Worm (Caenorhabditis elegans): Measurements from ENCODE around the gene mom-1.

Gene mom-1

DNA sequence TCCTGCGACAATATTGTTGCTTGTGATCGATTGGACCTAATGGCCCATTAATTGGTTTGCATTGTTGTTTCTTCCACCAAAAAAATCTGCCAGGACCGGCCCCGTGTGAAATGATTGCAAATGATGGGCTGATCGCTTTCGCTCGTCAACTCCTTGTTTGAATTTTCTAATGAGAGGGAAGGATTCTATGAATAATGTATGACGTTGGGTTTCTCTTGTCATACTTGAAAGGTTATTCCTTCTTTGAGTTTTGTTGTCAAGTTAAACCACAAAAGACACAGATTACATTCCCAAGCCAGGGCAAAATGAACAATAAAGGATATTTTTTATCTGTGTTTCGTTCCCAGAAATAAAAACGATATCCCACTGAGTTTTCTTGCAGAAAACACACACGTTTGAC lies 16.2 kb upstream of the mom-1 start:
- TF ChIP-seq nhr-237 (tag; optimal IDR thresholded peaks at IDR 0.05) (no peak), mml-1 (tag; optimal IDR thresholded peaks at IDR 0.05) (no peak), nhr-77 (tag; optimal IDR thresholded peaks at IDR 0.05) (no peak), ama-1 (optimal IDR thresholded peaks at IDR 0.05) (no peak), tbx-2 (tag; optimal IDR thresholded peaks at IDR 0.05) (no peak), egl-5 (tag; optimal IDR thresholded peaks at IDR 0.05) (no peak)

DNA sequence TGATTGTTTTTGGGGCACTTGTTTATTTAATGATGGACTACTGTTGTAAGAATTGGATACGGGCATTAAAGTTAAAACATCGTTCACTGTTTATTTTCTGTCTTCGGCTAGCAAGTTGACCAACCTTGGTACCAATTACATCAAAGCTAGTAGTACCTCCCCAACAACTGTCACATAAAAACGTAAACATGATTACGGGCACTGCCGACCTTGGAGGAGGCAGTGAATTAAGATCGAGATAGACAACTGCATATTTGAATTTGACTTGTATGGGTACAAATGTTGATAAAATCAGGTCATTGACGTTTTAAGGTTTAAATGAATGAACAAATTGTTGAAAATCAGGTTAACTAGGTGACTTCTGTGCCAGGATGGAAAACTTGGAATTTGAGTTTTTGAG lies 15.7 kb upstream of the mom-1 start:
- TF ChIP-seq ceh-82 (tag; optimal IDR thresholded peaks at IDR 0.05) (no peak), skn-1 (tag; optimal IDR thresholded peaks at IDR 0.05) (no peak), ama-1 (optimal IDR thresholded peaks at IDR 0.05) (no peak), daf-12 (tag; optimal IDR thresholded peaks at IDR 0.05) (no peak), unc-62 (GFP tag; optimal IDR thresholded peaks at IDR 0.05) (no peak), nfya-1 (tag; optimal IDR thresholded peaks at IDR 0.05; ENCODE audit: insufficient read depth) (no peak), eor-1 (tag; optimal IDR thresholded peaks at IDR 0.05) (no peak), nhr-25 (tag; optimal IDR thresholded peaks at IDR 0.05) (peak; percentile 93), fos-1 (tag; optimal IDR thresholded peaks at IDR 0.05) (no peak), fkh-10 (GFP tag; optimal IDR thresholded peaks at IDR 0.05) (no peak), hmg-11 (tag; optimal IDR thresholded peaks at IDR 0.05) (no peak), nhr-23 (tag; optimal IDR thresholded peaks at IDR 0.05) (peak; percentile 18), nhr-237 (tag; optimal IDR thresholded peaks at IDR 0.05) (no peak), ZK546.5 (tag; optimal IDR thresholded peaks at IDR 0.05) (no peak), elt-1 (tag; optimal IDR thresholded peaks at IDR 0.05) (peak; percentile 53), nhr-76 (tag; optimal IDR thresholded peaks at IDR 0.05) (no peak), ceh-28 (tag; optimal IDR thresholded peaks at IDR 0.05) (no peak), nhr-43 (tag; optimal IDR thresholded peaks at IDR 0.05; ENCODE audit: poor library complexity, severe bottlenecking) (no peak), mml-1 (tag; optimal IDR thresholded peaks at IDR 0.05) (no peak), zag-1 (tag; optimal IDR thresholded peaks at IDR 0.05) (no peak), jun-1 (tag; optimal IDR thresholded peaks at IDR 0.05) (no peak)

DNA sequence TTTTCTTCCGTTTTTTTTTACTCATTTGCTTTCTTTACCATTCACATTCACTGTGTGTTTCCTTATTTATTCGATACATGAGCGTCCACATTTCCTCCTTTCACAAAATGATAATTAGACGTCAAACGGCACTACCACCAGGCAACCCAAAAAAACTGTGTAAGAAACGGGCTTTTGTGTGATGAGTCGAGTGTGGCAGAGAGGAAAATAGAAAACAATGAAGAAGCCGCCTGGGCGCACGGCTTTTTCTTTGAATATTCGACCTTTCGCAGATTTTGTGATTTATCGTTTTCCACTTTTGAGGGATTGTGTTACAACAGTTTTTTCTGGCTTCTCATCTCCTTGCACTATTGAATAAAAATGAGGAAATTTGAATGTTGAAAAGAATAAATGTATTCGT lies 14.6 kb upstream of the mom-1 start:
- TF ChIP-seq nhr-237 (tag; optimal IDR thresholded peaks at IDR 0.05) (no peak), elt-2 (tag; optimal IDR thresholded peaks at IDR 0.05) (no peak), nfya-1 (tag; optimal IDR thresholded peaks at IDR 0.05; ENCODE audit: insufficient read depth) (peak; percentile 13), nhr-43 (tag; optimal IDR thresholded peaks at IDR 0.05; ENCODE audit: poor library complexity, severe bottlenecking) (no peak), aly-2 (tag; optimal IDR thresholded peaks at IDR 0.05) (no peak), ama-1 (optimal IDR thresholded peaks at IDR 0.05) (peak; percentile 15), ZK546.5 (tag; optimal IDR thresholded peaks at IDR 0.05) (no peak), mdl-1 (tag; optimal IDR thresholded peaks at IDR 0.05) (no peak), sea-2 (GFP tag; optimal IDR thresholded peaks at IDR 0.05) (no peak), elt-1 (tag; optimal IDR thresholded peaks at IDR 0.05) (no peak), nhr-25 (tag; optimal IDR thresholded peaks at IDR 0.05) (peak; percentile 68), ztf-11 (tag; optimal IDR thresholded peaks at IDR 0.05) (no peak), nhr-12 (tag; optimal IDR thresholded peaks at IDR 0.05) (no peak), fos-1 (tag; optimal IDR thresholded peaks at IDR 0.05) (no peak), unc-39 (tag; optimal IDR thresholded peaks at IDR 0.05) (no peak), nhr-23 (tag; optimal IDR thresholded peaks at IDR 0.05) (no peak), ztf-4 (tag; optimal IDR thresholded peaks at IDR 0.05) (no peak), pqm-1 (tag; optimal IDR thresholded peaks at IDR 0.05) (no peak)

DNA sequence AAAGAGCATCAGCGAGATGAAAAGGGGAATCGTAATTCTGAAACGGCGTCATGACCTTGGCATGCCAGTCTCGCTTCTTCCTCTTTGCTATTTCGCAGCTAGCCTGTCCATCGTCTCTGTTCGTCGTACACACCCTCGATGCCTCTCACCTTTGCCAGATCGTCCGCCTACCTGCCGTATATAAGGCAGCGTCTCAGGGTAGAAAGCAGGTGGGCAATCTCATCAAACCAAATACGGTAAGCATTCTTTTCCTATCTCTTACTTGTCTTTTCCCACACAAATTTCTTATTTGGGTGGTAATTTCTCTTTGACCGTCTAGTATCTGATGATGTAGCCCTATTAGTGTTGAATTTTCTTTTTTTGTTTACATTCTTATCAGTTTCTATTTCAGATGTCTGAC lies 13.3 kb upstream of the mom-1 start, which contains the start of gene col-166:
TSS of gene col-166 (plus strand) at position 392 of the 400 bp plus-strand sequence.
- TF ChIP-seq ama-1 (optimal IDR thresholded peaks at IDR 0.05) (peak; percentile 53), nhr-43 (tag; optimal IDR thresholded peaks at IDR 0.05; ENCODE audit: poor library complexity, severe bottlenecking) (peak; percentile 43), ztf-11 (tag; optimal IDR thresholded peaks at IDR 0.05) (no peak), nhr-25 (tag; optimal IDR thresholded peaks at IDR 0.05) (peak; percentile 92)

DNA sequence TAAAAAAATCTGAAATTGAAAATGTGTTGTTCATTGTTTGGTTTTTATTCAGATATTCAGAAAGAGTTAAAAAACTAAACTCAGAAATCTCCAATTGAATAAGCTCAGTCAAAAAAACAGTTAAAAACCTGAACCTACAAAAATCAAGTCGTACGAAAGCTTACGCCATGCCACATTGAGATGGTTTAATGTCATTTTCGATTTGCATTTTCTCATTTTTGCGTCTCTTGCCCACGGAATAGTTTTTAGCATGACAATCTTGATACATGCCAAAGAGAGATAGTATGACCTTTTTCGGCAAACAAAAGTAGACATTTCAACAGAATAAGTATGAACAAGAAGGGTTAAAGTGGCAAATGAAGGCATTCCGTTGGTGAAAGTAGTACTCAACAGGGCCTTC lies 11.9 kb upstream of the mom-1 start:
- no peak for TF ChIP-seq fkh-10 (GFP tag; optimal IDR thresholded peaks at IDR 0.05)
- peak; percentile 6 for TF ChIP-seq R02D3.7 (tag; optimal IDR thresholded peaks at IDR 0.05)
- no peak for TF ChIP-seq mml-1 (tag; optimal IDR thresholded peaks at IDR 0.05)
- peak; percentile 19 for TF ChIP-seq ceh-16 (tag; optimal IDR thresholded peaks at IDR 0.05)
- TF ChIP-seq nhr-77 (tag; optimal IDR thresholded peaks at IDR 0.05), result no peak
- no peak for TF ChIP-seq nhr-23 (tag; optimal IDR thresholded peaks at IDR 0.05)
- no peak for TF ChIP-seq pqm-1 (tag; optimal IDR thresholded peaks at IDR 0.05)
- TF ChIP-seq ama-1 (optimal IDR thresholded peaks at IDR 0.05), result peak; percentile 91
- TF ChIP-seq egl-27 (tag; optimal IDR thresholded peaks at IDR 0.05), result no peak
- TF ChIP-seq pha-4 (tag; optimal IDR thresholded peaks at IDR 0.05), result no peak
- no peak for TF ChIP-seq lsy-12 (tag; optimal IDR thresholded peaks at IDR 0.05)
- no peak for TF ChIP-seq skn-1 (tag; optimal IDR thresholded peaks at IDR 0.05)
- TF ChIP-seq nhr-76 (tag; optimal IDR thresholded peaks at IDR 0.05), result no peak
- TF ChIP-seq nhr-25 (tag; optimal IDR thresholded peaks at IDR 0.05), result peak; percentile 91
- TF ChIP-seq nhr-28 (tag; optimal IDR thresholded peaks at IDR 0.05), result no peak
- TF ChIP-seq nhr-43 (tag; optimal IDR thresholded peaks at IDR 0.05; ENCODE audit: poor library complexity, severe bottlenecking), result peak; percentile 66
- TF ChIP-seq nfya-1 (tag; optimal IDR thresholded peaks at IDR 0.05; ENCODE audit: insufficient read depth), result peak; percentile 19
- no peak for TF ChIP-seq ceh-28 (tag; optimal IDR thresholded peaks at IDR 0.05)
- TF ChIP-seq lin-39 (tag; optimal IDR thresholded peaks at IDR 0.05), result no peak
- TF ChIP-seq elt-3 (tag; optimal IDR thresholded peaks at IDR 0.05), result peak in 2 of 3 experiments; percentile 7 to 15
- no peak for TF ChIP-seq ZK546.5 (tag; optimal IDR thresholded peaks at IDR 0.05)
- TF ChIP-seq nhr-67 (tag; optimal IDR thresholded peaks at IDR 0.05), result no peak
- no peak for TF ChIP-seq ztf-11 (tag; optimal IDR thresholded peaks at IDR 0.05)
- TF ChIP-seq ztf-4 (tag; optimal IDR thresholded peaks at IDR 0.05), result peak; percentile 69
- no peak for TF ChIP-seq fos-1 (tag; optimal IDR thresholded peaks at IDR 0.05)
- TF ChIP-seq ceh-82 (tag; optimal IDR thresholded peaks at IDR 0.05), result peak; percentile 18
